Fruit fly (Drosophila melanogaster): Measurements from ENCODE around the gene HP1D3csd.

HP1D3csd gene

DNA sequence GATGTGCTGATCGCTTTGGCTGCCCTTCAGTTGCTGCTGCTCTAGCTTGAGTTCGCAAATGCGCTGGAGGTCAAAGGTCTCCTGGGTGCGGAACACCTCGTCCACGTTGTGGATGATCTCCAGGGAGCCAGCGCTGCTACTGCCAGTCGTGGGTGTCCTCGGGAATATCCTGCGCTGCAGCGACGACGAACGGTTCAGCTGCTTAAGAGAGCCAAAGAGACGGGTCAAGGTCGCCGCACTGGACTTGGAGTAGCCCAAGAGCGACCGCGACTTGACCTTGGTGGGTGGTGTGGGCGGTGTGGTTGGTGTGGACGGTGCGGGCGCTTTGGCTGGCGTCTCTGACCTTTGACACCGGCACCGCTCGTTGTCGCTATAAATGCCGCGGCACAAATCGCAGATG lies 35.8 kb upstream of the HP1D3csd start:
- TF ChIP-seq CG8319 (GFP tag; optimal IDR thresholded peaks at IDR 0.05): no peak
- TF ChIP-seq Hr38 (GFP tag; optimal IDR thresholded peaks at IDR 0.05): no peak
- TF ChIP-seq Hr4 (GFP tag; optimal IDR thresholded peaks at IDR 0.05): no peak
- TF ChIP-seq svp (GFP tag): no peak
- no peak for TF ChIP-seq ss (GFP tag; optimal IDR thresholded peaks at IDR 0.05)
- no peak for TF ChIP-seq eg (GFP tag; IDR thresholded peaks at IDR 0.05)
- no peak for TF ChIP-seq Ets21C (GFP tag; optimal IDR thresholded peaks at IDR 0.05)
- TF ChIP-seq CG6276 (GFP tag; optimal IDR thresholded peaks at IDR 0.05): no peak
- TF ChIP-seq OdsH (GFP tag; optimal IDR thresholded peaks at IDR 0.05): no peak
- no peak for TF ChIP-seq Lpt (GFP tag; optimal IDR thresholded peaks at IDR 0.05)
- TF ChIP-seq dac (GFP tag; optimal IDR thresholded peaks at IDR 0.05): no peak
- TF ChIP-seq lz (GFP tag; optimal IDR thresholded peaks at IDR 0.05): no peak

DNA sequence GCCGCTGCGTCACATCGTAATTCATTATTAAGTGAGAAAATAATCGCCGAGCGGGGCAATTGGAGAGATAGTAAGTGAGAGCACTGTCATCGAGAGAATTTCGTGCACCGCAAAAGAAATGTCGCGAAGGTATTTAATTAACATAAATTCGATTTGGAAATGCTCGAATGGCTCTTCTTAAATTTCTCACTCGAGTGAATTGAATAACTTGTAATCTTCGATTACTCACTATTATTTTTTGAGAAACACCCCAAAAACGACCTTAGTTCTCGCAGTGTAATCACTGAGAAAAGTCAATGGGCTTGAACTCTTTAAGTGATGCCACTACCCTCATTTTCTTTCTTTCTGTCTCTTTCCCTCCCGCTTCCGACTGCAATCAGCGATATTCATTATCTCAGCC lies 35.0 kb upstream of the HP1D3csd start:
- TF ChIP-seq Hr39 (GFP tag; optimal IDR thresholded peaks at IDR 0.05) (peak; percentile 95), CG8119 (GFP tag; IDR thresholded peaks at IDR 0.05) (peak; percentile 94), CG11294 (GFP tag; IDR thresholded peaks at IDR 0.05) (peak; percentile 78), pdm3 (GFP tag; optimal IDR thresholded peaks at IDR 0.05) (peak; percentile 95), acj6 (GFP tag; optimal IDR thresholded peaks at IDR 0.05) (peak; percentile 93), OdsH (GFP tag; optimal IDR thresholded peaks at IDR 0.05) (peak; percentile 92), CG11902 (GFP tag; optimal IDR thresholded peaks at IDR 0.05) (peak; percentile 92), CG34406 (GFP tag; optimal IDR thresholded peaks at IDR 0.05) (peak; percentile 94), CG10631 (GFP tag; optimal IDR thresholded peaks at IDR 0.05) (peak; percentile 94), CG4318 (GFP tag; optimal IDR thresholded peaks at IDR 0.05) (peak; percentile 92), CG8319 (GFP tag; optimal IDR thresholded peaks at IDR 0.05) (peak; percentile 92), Eip78C (GFP tag) (peak; percentile 99), CG3032 (tag; optimal IDR thresholded peaks at IDR 0.05) (peak; percentile 85), CG9139 (GFP tag; optimal IDR thresholded peaks at IDR 0.05) (peak; percentile 77), Sox102F (GFP tag; optimal IDR thresholded peaks at IDR 0.05) (peak; percentile 96), Smox (GFP tag; optimal IDR thresholded peaks at IDR 0.05) (peak; percentile 93), dac (GFP tag; optimal IDR thresholded peaks at IDR 0.05) (peak; percentile 91), CG6276 (GFP tag; optimal IDR thresholded peaks at IDR 0.05) (peak; percentile 89), net (GFP tag; optimal IDR thresholded peaks at IDR 0.05) (peak; percentile 94), eg (GFP tag; IDR thresholded peaks at IDR 0.05) (peak; percentile 94), fd59A (GFP tag; optimal IDR thresholded peaks at IDR 0.05) (peak; percentile 83), esn (GFP tag; optimal IDR thresholded peaks at IDR 0.05) (peak; percentile 96), Sox15 (GFP tag; optimal IDR thresholded peaks at IDR 0.05) (peak; percentile 91), Ets21C (GFP tag; optimal IDR thresholded peaks at IDR 0.05) (peak; percentile 89), CG16779 (tag; optimal IDR thresholded peaks at IDR 0.05) (peak; percentile 84), dsx (GFP tag; optimal IDR thresholded peaks at IDR 0.05; ENCODE audit: poor library complexity, severe bottlenecking) (peak; percentile 91), vri (GFP tag; optimal IDR thresholded peaks at IDR 0.05) (peak; percentile 88), CG32006 (GFP tag; optimal IDR thresholded peaks at IDR 0.05) (peak; percentile 97), CG6854 (GFP tag; optimal IDR thresholded peaks at IDR 0.05) (peak; percentile 84), salr (GFP tag; optimal IDR thresholded peaks at IDR 0.05) (peak; percentile 81 to 85), achi (GFP tag; optimal IDR thresholded peaks at IDR 0.05) (peak; percentile 95), cyc (GFP tag; optimal IDR thresholded peaks at IDR 0.05) (peak; percentile 95), topi (GFP tag; optimal IDR thresholded peaks at IDR 0.05) (peak; percentile 97), Blimp-1 (GFP tag; optimal IDR thresholded peaks at IDR 0.05) (peak; percentile 84), Ets96B (tag; optimal IDR thresholded peaks at IDR 0.05) (peak; percentile 88), lz (GFP tag; optimal IDR thresholded peaks at IDR 0.05) (peak; percentile 95), CG3919 (GFP tag; optimal IDR thresholded peaks at IDR 0.05) (peak; percentile 96), Met (GFP tag; optimal IDR thresholded peaks at IDR 0.05) (peak; percentile 96), ss (GFP tag; optimal IDR thresholded peaks at IDR 0.05) (peak; percentile 81 to 89), Eip75B (GFP tag; optimal IDR thresholded peaks at IDR 0.05) (peak; percentile 97), Lpt (GFP tag; optimal IDR thresholded peaks at IDR 0.05) (peak; percentile 92), Eip93F (GFP tag; optimal IDR thresholded peaks at IDR 0.05) (peak; percentile 83), CG7368 (GFP tag; optimal IDR thresholded peaks at IDR 0.05) (peak; percentile 96), CG31627 (GFP tag; optimal IDR thresholded peaks at IDR 0.05) (peak; percentile 94), CG1621 (tag; optimal IDR thresholded peaks at IDR 0.05) (peak; percentile 89), spab (GFP tag; optimal IDR thresholded peaks at IDR 0.05) (peak; percentile 82)

Data from whole organism, prepupa.